Fruit fly (Drosophila melanogaster): ENCODE measurements around the gene CG11619.

The CG11619 gene

dm6 chr3L:18996030-18996773 lies 8.1 kb upstream of the CG11619 start (continued):
- TF ChIP-seq bcd (GFP tag; optimal IDR thresholded peaks at IDR 0.05) (peak; percentile 81), CG3838 (GFP tag; optimal IDR thresholded peaks at IDR 0.05) (peak; percentile 29), emc (GFP tag; optimal IDR thresholded peaks at IDR 0.05) (no peak), pum (GFP tag; optimal IDR thresholded peaks at IDR 0.05) (peak; percentile 64), slou (GFP tag; optimal IDR thresholded peaks at IDR 0.05) (peak; percentile 73), sd (tag; optimal IDR thresholded peaks at IDR 0.05) (no peak), NC2α (GFP tag; optimal IDR thresholded peaks at IDR 0.05) (no peak), zfh2 (GFP tag; optimal IDR thresholded peaks at IDR 0.05) (peak; percentile 88), knrl (GFP tag; IDR thresholded peaks at IDR 0.05; ENCODE audit: partially characterized antibody) (no peak), CG12659 (GFP tag; optimal IDR thresholded peaks at IDR 0.05) (peak; percentile 81), CG10431 (GFP tag; optimal IDR thresholded peaks at IDR 0.05) (no peak), pnt (GFP tag; optimal IDR thresholded peaks at IDR 0.05) (peak; percentile 60), sens (GFP tag) (peak; percentile 94), Six4 (GFP tag; optimal IDR thresholded peaks at IDR 0.05) (peak; percentile 24), CG7556 (GFP tag; optimal IDR thresholded peaks at IDR 0.05) (peak; percentile 91), Bdp1 (GFP tag; optimal IDR thresholded peaks at IDR 0.05) (peak; percentile 33), ci (GFP tag; IDR thresholded peaks at IDR 0.05) (peak; percentile 51; the same call in 2 of the 3 replicates), phol (tag; optimal IDR thresholded peaks at IDR 0.05) (peak; percentile 69), gfzf (GFP tag; optimal IDR thresholded peaks at IDR 0.05) (no peak), CkIIα-i1 (GFP tag; IDR thresholded peaks at IDR 0.05) (no peak), yki (optimal IDR thresholded peaks at IDR 0.05) (no peak), fd96Cb (tag; optimal IDR thresholded peaks at IDR 0.05) (peak; percentile 52), Nf-YB (GFP tag; optimal IDR thresholded peaks at IDR 0.05) (peak; percentile 55), Hmx (GFP tag; optimal IDR thresholded peaks at IDR 0.05) (peak; percentile 54), HLH54F (GFP tag; optimal IDR thresholded peaks at IDR 0.05) (peak; percentile 83), Drgx (GFP tag; IDR thresholded peaks at IDR 0.05) (peak; percentile 76), CG14014 (GFP tag; IDR thresholded peaks at IDR 0.05) (0 out of 2 replicates have a peak, but pooled peaks have one; percentile 53), oc (tag; optimal IDR thresholded peaks at IDR 0.05) (no peak), chif (GFP tag; optimal IDR thresholded peaks at IDR 0.05) (peak; percentile 40 to 66), Rfx (GFP tag; IDR thresholded peaks at IDR 0.05) (peak; percentile 79), zen (tag; optimal IDR thresholded peaks at IDR 0.05) (no peak), CG2678 (tag; optimal IDR thresholded peaks at IDR 0.05) (peak; percentile 85), CG1792 (GFP tag; optimal IDR thresholded peaks at IDR 0.05) (peak; percentile 47), Tbp (GFP tag; optimal IDR thresholded peaks at IDR 0.05) (no peak), PHDP (tag; optimal IDR thresholded peaks at IDR 0.05) (peak; percentile 30), her (GFP tag; optimal IDR thresholded peaks at IDR 0.05) (no peak), CG12299 (tag; optimal IDR thresholded peaks at IDR 0.05) (no peak), lola (GFP tag; optimal IDR thresholded peaks at IDR 0.05) (peak in 2 of 3 experiments; percentile 7 to 31), luna (GFP tag; optimal IDR thresholded peaks at IDR 0.05) (no peak), ranshi (GFP tag; IDR thresholded peaks at IDR 0.05) (peak; percentile 73; the same call in 1 of the 2 replicates), mam (GFP tag; optimal IDR thresholded peaks at IDR 0.05) (peak; percentile 76), CG33557 (GFP tag; optimal IDR thresholded peaks at IDR 0.05) (no peak), CG1529 (GFP tag; optimal IDR thresholded peaks at IDR 0.05) (peak; percentile 8), CG12155 (GFP tag; optimal IDR thresholded peaks at IDR 0.05) (peak; percentile 51), Ets65A (GFP tag) (peak; percentile 94), mld (GFP tag; IDR thresholded peaks at IDR 0.05; ENCODE audit: partially characterized antibody) (no peak), CG11696 (GFP tag; IDR thresholded peaks at IDR 0.05) (peak; percentile 35; the same call in 1 of the 2 replicates), CG9215 (GFP tag; IDR thresholded peaks at IDR 0.05) (peak; percentile 71), gce (GFP tag; IDR thresholded peaks at IDR 0.05) (no peak), CG7745 (tag; optimal IDR thresholded peaks at IDR 0.05) (no peak)
